Fruit fly (Drosophila melanogaster): Measurements from ENCODE around the gene CG42717.
A peak's percentile ranks its signal among the peaks of the same experiment; 100 is the strongest.

Gene CG42717

DNA sequence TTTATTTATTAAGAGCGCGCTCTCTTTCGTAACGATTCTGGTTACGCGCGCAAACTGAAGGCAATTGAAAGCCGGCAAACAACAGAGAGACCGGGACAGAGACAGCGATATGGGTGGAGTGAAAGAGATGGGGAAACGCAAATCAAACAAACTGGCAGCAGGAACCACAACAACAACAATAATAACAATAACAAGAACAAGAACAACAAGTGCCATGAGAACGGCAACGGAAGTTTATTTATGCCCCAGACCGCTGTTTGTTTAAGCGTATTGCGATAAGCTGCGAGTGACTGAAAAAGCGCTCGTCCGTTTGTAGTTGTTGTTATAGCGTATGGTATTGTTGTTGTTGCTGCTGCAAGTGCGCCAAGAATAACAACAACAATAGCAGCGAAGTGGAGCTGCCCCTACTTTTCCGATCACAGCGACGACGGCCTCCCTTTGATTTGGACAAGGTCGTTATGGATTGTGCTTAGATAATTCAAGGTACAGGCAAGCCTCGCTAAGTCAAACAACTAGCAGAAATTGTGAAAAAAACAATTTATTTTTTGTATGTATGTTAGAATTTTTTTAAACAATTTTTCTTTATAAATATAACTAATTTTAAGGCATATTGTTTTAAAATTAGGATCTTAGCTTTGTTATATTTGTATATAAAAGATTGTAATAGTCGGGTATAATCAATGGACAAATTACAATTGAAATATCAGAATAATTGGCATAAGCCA is 6.8 kb downstream of the CG42717 start:
- TF ChIP-seq CG18262 (tag; optimal IDR thresholded peaks at IDR 0.05) (peak; percentile 40), tgo (GFP tag; IDR thresholded peaks at IDR 0.05) (peak; percentile 41; the same call in 1 of the 3 replicates), lola (GFP tag; optimal IDR thresholded peaks at IDR 0.05) (peak in 1 of 3 experiments; percentile 51), CG30020 (tag; optimal IDR thresholded peaks at IDR 0.05) (no peak), Nf-YC (tag; optimal IDR thresholded peaks at IDR 0.05) (no peak), Sox102F (GFP tag; optimal IDR thresholded peaks at IDR 0.05) (peak; percentile 9), twi (tag; optimal IDR thresholded peaks at IDR 0.05) (peak; percentile 51), CG18599 (GFP tag; optimal IDR thresholded peaks at IDR 0.05) (peak; percentile 60), CG16779 (GFP tag; IDR thresholded peaks at IDR 0.05) (0 out of 2 replicates have a peak, but pooled peaks have one; percentile 22), da (GFP tag; optimal IDR thresholded peaks at IDR 0.05) (peak; percentile 18), CG17385 (GFP tag; optimal IDR thresholded peaks at IDR 0.05) (peak; percentile 62), insv (GFP tag; optimal IDR thresholded peaks at IDR 0.05) (no peak), CG1024 (GFP tag; IDR thresholded peaks at IDR 0.05) (peak; percentile 61; the same call in 1 of the 2 replicates), Atf3 (GFP tag; optimal IDR thresholded peaks at IDR 0.05) (peak; percentile 35), jumu (GFP tag; optimal IDR thresholded peaks at IDR 0.05) (peak; percentile 63), Atf-2 (GFP tag; optimal IDR thresholded peaks at IDR 0.05) (peak; percentile 42), CG3407 (GFP tag; optimal IDR thresholded peaks at IDR 0.05) (peak; percentile 76), phol (tag; optimal IDR thresholded peaks at IDR 0.05) (peak; percentile 36), CG2199 (GFP tag; IDR thresholded peaks at IDR 0.05) (peak; percentile 66; the same call in 1 of the 3 replicates), CG3065 (GFP tag; optimal IDR thresholded peaks at IDR 0.05) (peak; percentile 7), pb (GFP tag; optimal IDR thresholded peaks at IDR 0.05) (peak; percentile 22), CG17568 (GFP tag; optimal IDR thresholded peaks at IDR 0.05) (peak; percentile 77), Lpt (GFP tag; optimal IDR thresholded peaks at IDR 0.05) (no peak), pnt (GFP tag; optimal IDR thresholded peaks at IDR 0.05) (peak; percentile 37), CG32532 (GFP tag; IDR thresholded peaks at IDR 0.05) (peak; percentile 14; the same call in 1 of the 2 replicates), corto (GFP tag; optimal IDR thresholded peaks at IDR 0.05) (no peak), CG4820 (GFP tag; optimal IDR thresholded peaks at IDR 0.05) (peak; percentile 38), croc (GFP tag; conservative IDR thresholded peaks at IDR 0.05) (peak; percentile 34; the same call in 1 of the 3 replicates), CG16863 (GFP tag; optimal IDR thresholded peaks at IDR 0.05) (peak; percentile 68), CG7745 (tag; optimal IDR thresholded peaks at IDR 0.05) (peak; percentile 59), CHES-1-like (GFP tag; optimal IDR thresholded peaks at IDR 0.05) (peak; percentile 80), Pdp1 (GFP tag; optimal IDR thresholded peaks at IDR 0.05) (peak; percentile 47 to 77), Gug (GFP tag; IDR thresholded peaks at IDR 0.05) (no peak; the same call in 3 of the 4 replicates), CG14667 (GFP tag; IDR thresholded peaks at IDR 0.05) (no peak), trem (tag; optimal IDR thresholded peaks at IDR 0.05) (peak; percentile 8), CG18619 (GFP tag; optimal IDR thresholded peaks at IDR 0.05) (peak; percentile 54), CG15073 (GFP tag; optimal IDR thresholded peaks at IDR 0.05) (no peak), onecut (GFP tag; IDR thresholded peaks at IDR 0.05) (peak; percentile 68), HLH54F (GFP tag; optimal IDR thresholded peaks at IDR 0.05) (peak; percentile 4), bab2 (GFP tag; optimal IDR thresholded peaks at IDR 0.05) (peak; percentile 81), ap (GFP tag; IDR thresholded peaks at IDR 0.05) (peak; percentile 44; the same call in 1 of the 2 replicates), Fer2 (tag; optimal IDR thresholded peaks at IDR 0.05) (peak; percentile 19), CG8944 (GFP tag; optimal IDR thresholded peaks at IDR 0.05) (peak; percentile 48), Mad (GFP tag; optimal IDR thresholded peaks at IDR 0.05) (peak; percentile 0), CG2875 (GFP tag; optimal IDR thresholded peaks at IDR 0.05) (peak; percentile 87), H15 (GFP tag; IDR thresholded peaks at IDR 0.05) (peak; percentile 58; the same call in 2 of the 3 replicates), CG2678 (tag; optimal IDR thresholded peaks at IDR 0.05) (peak; percentile 61), CG3281 (GFP tag; optimal IDR thresholded peaks at IDR 0.05) (peak; percentile 39), CG15514 (GFP tag; optimal IDR thresholded peaks at IDR 0.05) (peak; percentile 55)

All from whole organism, embryonic.